Fruit fly (Drosophila melanogaster) whole organism, embryonic: Measurements from ENCODE around the gene wit.
A peak's percentile ranks its signal among the peaks of the same experiment; 100 is the strongest.

Experiments
- CG10209 ChIP-seq: fragments of 200-800 bp; sonication (Bioruptor generic); optimal IDR thresholded peaks from 3 replicates; lab custom pipeline; 2017; ENCODE audit warnings: missing biosample characterization, mild to moderate bottlenecking, missing genetic modification characterization, missing genetic modification reagents
- CG10462 ChIP-seq: fragments of 200-800 bp; sonication (Bioruptor generic); optimal IDR thresholded peaks from 2 replicates; lab custom pipeline; 2016; ENCODE audit warnings: missing biosample characterization, missing genetic modification characterization
- CG10565 ChIP-seq: fragments of 200-800 bp; sonication (Bioruptor generic); optimal IDR thresholded peaks from 3 replicates; lab custom pipeline; 2016; ENCODE audit warnings: missing biosample characterization, mild to moderate bottlenecking, missing genetic modification characterization
- CG12104 ChIP-seq: fragments of 200-800 bp; sonication (Bioruptor generic); optimal IDR thresholded peaks from 3 replicates; lab custom pipeline; 2016; ENCODE audit warnings: missing biosample characterization, missing genetic modification characterization
- CG12299 ChIP-seq: fragments of 200-800 bp; sonication (Bioruptor generic); optimal IDR thresholded peaks from 2 replicates; lab custom pipeline; 2018; ENCODE audit warnings: missing biosample characterization, mild to moderate bottlenecking, missing genetic modification characterization
- CG12659 ChIP-seq: fragments of 200-800 bp; sonication (Bioruptor generic); optimal IDR thresholded peaks from 3 replicates; lab custom pipeline; 2017; ENCODE audit warnings: mild to moderate bottlenecking, missing biosample characterization, missing genetic modification reagents, missing genetic modification characterization
- CG13624 ChIP-seq: fragments of 200-800 bp; sonication (Bioruptor generic); optimal IDR thresholded peaks from 2 replicates; lab custom pipeline; 2016; ENCODE audit warnings: missing biosample characterization, missing genetic modification characterization
- CG15479 ChIP-seq: fragments of 200-800 bp; sonication (Bioruptor generic); optimal IDR thresholded peaks from 3 replicates; lab custom pipeline; 2019; ENCODE audit warnings: missing biosample characterization, mild to moderate bottlenecking, missing genetic modification characterization, moderate library complexity
- CG16815 ChIP-seq: fragments of 200-800 bp; sonication (Bioruptor generic); optimal IDR thresholded peaks from 3 replicates; lab custom pipeline; 2017; ENCODE audit warnings: missing biosample characterization, mild to moderate bottlenecking, missing genetic modification characterization
- CG17829 ChIP-seq: fragments of 200-800 bp; optimal IDR thresholded peaks from 2 replicates; lab custom pipeline; 2019; ENCODE audit warnings: missing biosample characterization, mild to moderate bottlenecking, missing genetic modification characterization, moderate library complexity
- CG1832 ChIP-seq: fragments of 200-800 bp; sonication (Bioruptor generic); optimal IDR thresholded peaks from 2 replicates; lab custom pipeline; 2017; ENCODE audit warnings: missing biosample characterization, mild to moderate bottlenecking, missing genetic modification characterization, inconsistent platforms
- CG18476 ChIP-seq: fragments of 200-800 bp; sonication (Bioruptor generic); optimal IDR thresholded peaks from 2 replicates; lab custom pipeline; 2016; ENCODE audit warnings: missing biosample characterization, mild to moderate bottlenecking, missing genetic modification characterization
- CG2678 ChIP-seq: fragments of 200-800 bp; sonication (Bioruptor generic); optimal IDR thresholded peaks from 3 replicates; lab custom pipeline; 2019; ENCODE audit warnings: missing biosample characterization, mild to moderate bottlenecking, missing genetic modification characterization, moderate library complexity
- CG31388 ChIP-seq: fragments of 200-800 bp; sonication (Bioruptor generic); optimal IDR thresholded peaks from 2 replicates; lab custom pipeline; 2016; ENCODE audit warnings: missing biosample characterization, missing genetic modification characterization
- CG3726 ChIP-seq: fragments of 200-800 bp; sonication (Bioruptor generic); IDR thresholded peaks from 3 replicates; pipeline ENCODE4, ENCODE4 v1.3.6; 2022; ENCODE audit warnings: missing biosample characterization, missing genetic modification characterization
- CG3838 ChIP-seq: fragments of 200-800 bp; sonication (Bioruptor generic); optimal IDR thresholded peaks from 3 replicates; lab custom pipeline; 2016; ENCODE audit warnings: missing biosample characterization, missing genetic modification characterization
- CG4282 ChIP-seq: fragments of 200-800 bp; sonication (Bioruptor generic); optimal IDR thresholded peaks from 2 replicates; lab custom pipeline; 2016; ENCODE audit warnings: missing biosample characterization, missing genetic modification characterization
- CG4404 ChIP-seq: fragments of 200-800 bp; sonication (Bioruptor generic); IDR thresholded peaks from 2 replicates; pipeline ENCODE4 v1.3.6; 2022; ENCODE audit warnings: missing biosample characterization, missing genetic modification characterization
- CG4424 ChIP-seq: fragments of 200-800 bp; sonication (Bioruptor generic); optimal IDR thresholded peaks from 3 replicates; lab custom pipeline; 2016; ENCODE audit warnings: missing biosample characterization, missing genetic modification characterization
- CG7839 ChIP-seq: fragments of 200-800 bp; sonication (Bioruptor generic); optimal IDR thresholded peaks from 3 replicates; lab custom pipeline; 2018; ENCODE audit warnings: missing biosample characterization, mild to moderate bottlenecking, missing genetic modification characterization, moderate library complexity
- CG7987 ChIP-seq: fragments of 200-800 bp; sonication (Bioruptor generic); optimal IDR thresholded peaks from 2 replicates; lab custom pipeline; 2018; ENCODE audit warnings: missing biosample characterization, mild to moderate bottlenecking, missing genetic modification characterization, moderate library complexity
- CG8281 ChIP-seq: fragments of 200-800 bp; sonication (Bioruptor generic); optimal IDR thresholded peaks from 2 replicates; lab custom pipeline; 2018; ENCODE audit warnings: missing biosample characterization, mild to moderate bottlenecking, missing genetic modification characterization, moderate library complexity
- CG9817 ChIP-seq: fragments of 200-800 bp; sonication (Bioruptor generic); optimal IDR thresholded peaks from 2 replicates; lab custom pipeline; 2018; ENCODE audit warnings: missing biosample characterization, mild to moderate bottlenecking, missing genetic modification characterization, moderate library complexity
- Chrac-16 ChIP-seq: fragments of 200-800 bp; sonication (Bioruptor generic); optimal IDR thresholded peaks from 3 replicates; lab custom pipeline; 2016; ENCODE audit warnings: missing biosample characterization, missing genetic modification characterization
- CoRest ChIP-seq: fragments of 200-800 bp; sonication (Bioruptor generic); optimal IDR thresholded peaks from 3 replicates; lab custom pipeline; 2018; ENCODE audit warnings: missing biosample characterization, mild to moderate bottlenecking, missing genetic modification characterization, moderate library complexity
- HHEX ChIP-seq: fragments of 200-800 bp; sonication (Bioruptor generic); optimal IDR thresholded peaks from 3 replicates; lab custom pipeline; 2017; ENCODE audit warnings: missing biosample characterization, mild to moderate bottlenecking, missing genetic modification characterization, missing genetic modification reagents
- Lpt ChIP-seq: fragments of >200 bp; optimal IDR thresholded peaks from 2 replicates; lab custom pipeline; 2018; ENCODE audit warnings: missing biosample characterization, missing genetic modification characterization
- Mes4 ChIP-seq: fragments of 200-800 bp; sonication (Bioruptor generic); optimal IDR thresholded peaks from 2 replicates; lab custom pipeline; 2016; ENCODE audit warnings: missing biosample characterization, missing genetic modification characterization
- NC2β ChIP-seq: fragments of 200-800 bp; sonication (Bioruptor generic); optimal IDR thresholded peaks from 2 replicates; lab custom pipeline; 2016; ENCODE audit warnings: missing biosample characterization, missing genetic modification characterization
- Neu2 ChIP-seq: fragments of 200-800 bp; sonication (Bioruptor generic); optimal IDR thresholded peaks from 3 replicates; lab custom pipeline; 2016; ENCODE audit warnings: missing biosample characterization, missing genetic modification characterization, borderline replicate concordance
- Six4 ChIP-seq: fragments of 200-800 bp; sonication (Bioruptor generic); optimal IDR thresholded peaks from 2 replicates; lab custom pipeline; 2016; ENCODE audit warnings: missing biosample characterization, missing genetic modification characterization
- Taf1 ChIP-seq: fragments of 200-800 bp; sonication (Bioruptor generic); IDR thresholded peaks from 2 replicates; pipeline ENCODE4 v1.3.6; 2022; ENCODE audit warnings: missing biosample characterization, missing genetic modification characterization
- amos ChIP-seq: fragments of 200-800 bp; sonication (Bioruptor generic); IDR thresholded peaks from 2 replicates; pipeline ENCODE4 v1.3.6; 2022; ENCODE audit warnings: missing biosample characterization, missing genetic modification characterization; ENCODE audit not compliant: partially characterized antibody
- ara ChIP-seq: fragments of 200-800 bp; sonication (Bioruptor generic); IDR thresholded peaks from 2 replicates; pipeline ENCODE4 v1.3.6; 2022; ENCODE audit warnings: missing biosample characterization, missing genetic modification characterization
- ato ChIP-seq: fragments of 200-800 bp; sonication (Bioruptor generic); IDR thresholded peaks from 2 replicates; pipeline ENCODE4 v1.3.6; 2022; ENCODE audit warnings: missing biosample characterization, missing genetic modification characterization; ENCODE audit not compliant: partially characterized antibody
- bsh ChIP-seq, 2 experiments: fragments of 200-800 bp; sonication (Bioruptor generic); optimal IDR thresholded peaks; 2 replicates each; lab custom pipeline; 2017 to 2018; ENCODE audit warnings: mild to moderate bottlenecking in 2 of 2, missing biosample characterization in 2 of 2, missing genetic modification characterization in 2 of 2, moderate library complexity in 1 of 2
- btn ChIP-seq: fragments of 200-800 bp; sonication (Bioruptor generic); optimal IDR thresholded peaks from 2 replicates; lab custom pipeline; 2016; ENCODE audit warnings: missing biosample characterization, missing genetic modification characterization
- corto ChIP-seq: fragments of 200-800 bp; sonication (Bioruptor generic); optimal IDR thresholded peaks from 2 replicates; lab custom pipeline; 2016; ENCODE audit warnings: missing biosample characterization, mild to moderate bottlenecking, missing genetic modification characterization, moderate library complexity
- dmrt11E ChIP-seq: fragments of 200-800 bp; sonication (Bioruptor generic); optimal IDR thresholded peaks from 3 replicates; lab custom pipeline; 2018; ENCODE audit warnings: missing biosample characterization, mild to moderate bottlenecking, missing genetic modification characterization, moderate library complexity
- dpn ChIP-seq, 2 experiments: fragments of 200-800 bp; sonication (Bioruptor generic); optimal IDR thresholded peaks; 3 replicates each; lab custom pipeline; 2016; ENCODE audit warnings: missing biosample characterization in 2 of 2, missing genetic modification characterization in 2 of 2
- en ChIP-seq: fragments of 200-800 bp; sonication (Bioruptor generic); optimal IDR thresholded peaks from 2 replicates; lab custom pipeline; 2016; ENCODE audit warnings: missing biosample characterization, missing genetic modification characterization
- gcm2 ChIP-seq: fragments of 200-800 bp; sonication (Bioruptor generic); optimal IDR thresholded peaks from 2 replicates; lab custom pipeline; 2016; ENCODE audit warnings: missing biosample characterization, missing genetic modification characterization
- gro ChIP-seq: fragments of 200-800 bp; sonication (Bioruptor generic); optimal IDR thresholded peaks from 2 replicates; lab custom pipeline; 2016; ENCODE audit warnings: missing biosample characterization, missing genetic modification characterization
- inv ChIP-seq: fragments of 200-800 bp; sonication (Bioruptor generic); IDR thresholded peaks from 2 replicates; pipeline ENCODE4 v1.3.6; 2022; ENCODE audit warnings: missing biosample characterization, missing genetic modification characterization; ENCODE audit not compliant: partially characterized antibody
- kay ChIP-seq: fragments of 200-800 bp; sonication (Bioruptor generic); optimal IDR thresholded peaks from 2 replicates; lab custom pipeline; 2016; ENCODE audit warnings: missing biosample characterization, missing genetic modification characterization
- otp ChIP-seq: fragments of 200-800 bp; sonication (Bioruptor generic); IDR thresholded peaks from 3 replicates; pipeline ENCODE4, ENCODE4 v1.3.6; 2022; ENCODE audit warnings: missing biosample characterization, missing genetic modification characterization
- pzg ChIP-seq: fragments of 200-800 bp; sonication (Bioruptor generic); optimal IDR thresholded peaks from 3 replicates; lab custom pipeline; 2018; ENCODE audit warnings: missing biosample characterization, mild to moderate bottlenecking, missing genetic modification characterization, moderate library complexity
- ro ChIP-seq: fragments of 200-800 bp; sonication (Bioruptor generic); IDR thresholded peaks from 2 replicates; pipeline ENCODE4 v1.3.6; 2022; ENCODE audit warnings: missing biosample characterization, missing genetic modification characterization
- sim ChIP-seq: fragments of 200-800 bp; sonication (Bioruptor generic); IDR thresholded peaks from 2 replicates; pipeline ENCODE4 v1.3.6; 2022; ENCODE audit warnings: missing biosample characterization, missing genetic modification characterization
- z ChIP-seq: fragments of 200-800 bp; sonication (Bioruptor generic); IDR thresholded peaks from 3 replicates; pipeline ENCODE4 v1.3.6; 2022; ENCODE audit warnings: missing biosample characterization, missing genetic modification characterization

wit gene

dm6 chr3L:4040247-4040925 lies 31.1 kb downstream of the wit start, which contains the start of the genes CG11593 and Rcd5 (continued):
- TF ChIP-seq amos (GFP tag; lab: Robert Waterston, UW) (peak; percentile 13; the same call in 1 of the 2 replicates), dmrt11E (peak; percentile 65), CG8281 (tag; lab: Kevin White, UChicago) (no peak), CG10462 (GFP tag; lab: Kevin White, UChicago) (no peak), CG13624 (GFP tag; lab: Kevin White, UChicago) (no peak), corto (GFP tag; lab: Kevin White, UChicago) (no peak), ato (GFP tag; lab: Robert Waterston, UW) (no peak), CG3726 (GFP tag; lab: Robert Waterston, UW) (peak; percentile 55; the same call in 1 of the 3 replicates), CoRest (tag; lab: Kevin White, UChicago) (peak; percentile 83), CG18476 (GFP tag; lab: Kevin White, UChicago) (no peak), CG16815 (GFP tag; lab: Kevin White, UChicago) (peak; percentile 48), CG4424 (GFP tag; lab: Kevin White, UChicago) (peak; percentile 64), pzg (peak; percentile 66), CG3838 (GFP tag; lab: Kevin White, UChicago) (no peak), CG10209 (GFP tag; lab: Kevin White, UChicago) (peak; percentile 65), CG12104 (peak; percentile 20), HHEX (GFP tag; lab: Kevin White, UChicago) (peak; percentile 18), btn (GFP tag; lab: Kevin White, UChicago) (no peak), Mes4 (no peak), CG12659 (peak; percentile 84), Lpt (GFP tag; lab: Kevin White, UChicago) (no peak), kay (GFP tag; lab: Kevin White, UChicago) (peak; percentile 75), CG15479 (GFP tag; lab: Kevin White, UChicago) (peak; percentile 25), CG1832 (no peak), CG4282 (GFP tag; lab: Kevin White, UChicago) (no peak), inv (no peak), z (no peak), Neu2 (no peak), CG2678 (tag; lab: Kevin White, UChicago) (no peak), CG31388 (GFP tag; lab: Kevin White, UChicago) (peak; percentile 6), otp (GFP tag; lab: Robert Waterston, UW) (no peak), Taf1 (GFP tag; lab: Robert Waterston, UW) (peak; percentile 69), CG12299 (tag; lab: Kevin White, UChicago) (no peak), CG9817 (tag; lab: Kevin White, UChicago) (peak; percentile 77), gcm2 (no peak), bsh (GFP tag; optimal IDR thresholded peaks at IDR 0.05; lab: Kevin White, UChicago) (no peak), dpn (GFP tag; optimal IDR thresholded peaks at IDR 0.05; lab: Kevin White, UChicago) (peak; percentile 32 to 79), CG10565 (GFP tag; lab: Kevin White, UChicago) (no peak), CG7839 (tag; lab: Kevin White, UChicago) (no peak), sim (GFP tag; lab: Robert Waterston, UW) (no peak), ro (no peak), NC2β (no peak), CG4404 (GFP tag; lab: Robert Waterston, UW) (peak; percentile 80), ara (peak; percentile 73), CG17829 (tag; lab: Kevin White, UChicago) (peak; percentile 79), Chrac-16 (GFP tag; lab: Kevin White, UChicago) (peak; percentile 56), en (GFP tag; lab: Kevin White, UChicago) (no peak), gro (GFP tag; lab: Kevin White, UChicago) (no peak), Six4 (GFP tag; lab: Kevin White, UChicago) (no peak), CG7987 (GFP tag; lab: Kevin White, UChicago) (peak; percentile 13)
